Worm (Caenorhabditis elegans): ENCODE results near the gene dyla-1.

- no peak for TF ChIP-seq zag-1 (tag; optimal IDR thresholded peaks at IDR 0.05)
- no peak for TF ChIP-seq snpc-4 (tag; optimal IDR thresholded peaks at IDR 0.05)
- no peak for TF ChIP-seq lin-11 (tag; optimal IDR thresholded peaks at IDR 0.05)
- TF ChIP-seq fos-1 (tag; optimal IDR thresholded peaks at IDR 0.05) = no peak
- no peak for TF ChIP-seq aly-2 (tag; optimal IDR thresholded peaks at IDR 0.05)
- TF ChIP-seq nhr-77 (tag; optimal IDR thresholded peaks at IDR 0.05) = no peak
- TF ChIP-seq nhr-12 (tag; optimal IDR thresholded peaks at IDR 0.05) = no peak
- TF ChIP-seq ceh-82 (tag; optimal IDR thresholded peaks at IDR 0.05) = no peak
- no peak for TF ChIP-seq elt-3 (tag; optimal IDR thresholded peaks at IDR 0.05)
- TF ChIP-seq Y55F3AM.14 (GFP tag; optimal IDR thresholded peaks at IDR 0.05) = no peak
- no peak for TF ChIP-seq nhr-237 (tag; optimal IDR thresholded peaks at IDR 0.05)
- no peak for TF ChIP-seq alr-1 (tag; optimal IDR thresholded peaks at IDR 0.05)
Observed at ce11 chrX:16863320-16863719, 22.5 kb downstream of the dyla-1 start.

Data from whole organism, L2 larva.